Worm (Caenorhabditis elegans): ENCODE data around the gene ZK550.2.

The ZK550.2 gene

DNA sequence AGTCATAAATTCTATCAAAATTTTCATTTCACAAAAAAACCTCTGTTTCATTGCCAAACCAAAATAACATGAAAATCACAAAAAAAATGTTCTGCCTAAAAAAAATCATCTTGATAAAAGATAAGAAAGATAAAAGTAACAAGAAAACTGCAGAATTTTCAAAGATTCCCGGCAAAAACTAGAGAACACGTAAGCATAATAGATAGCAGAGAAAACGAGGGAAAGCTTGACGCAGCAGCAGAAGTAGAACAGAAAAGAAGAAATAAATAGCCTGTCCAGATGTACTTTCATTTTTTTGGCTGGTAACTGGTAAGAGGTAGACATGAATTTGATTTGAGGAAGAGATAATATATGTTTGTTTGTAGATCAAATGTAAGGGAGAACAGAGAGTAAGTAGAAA, 34.6 kb upstream of the ZK550.2 start:
- TF ChIP-seq lin-1 (GFP tag; IDR thresholded peaks at IDR 0.05) (no peak), aha-1 (tag) (peak; percentile 72)

DNA sequence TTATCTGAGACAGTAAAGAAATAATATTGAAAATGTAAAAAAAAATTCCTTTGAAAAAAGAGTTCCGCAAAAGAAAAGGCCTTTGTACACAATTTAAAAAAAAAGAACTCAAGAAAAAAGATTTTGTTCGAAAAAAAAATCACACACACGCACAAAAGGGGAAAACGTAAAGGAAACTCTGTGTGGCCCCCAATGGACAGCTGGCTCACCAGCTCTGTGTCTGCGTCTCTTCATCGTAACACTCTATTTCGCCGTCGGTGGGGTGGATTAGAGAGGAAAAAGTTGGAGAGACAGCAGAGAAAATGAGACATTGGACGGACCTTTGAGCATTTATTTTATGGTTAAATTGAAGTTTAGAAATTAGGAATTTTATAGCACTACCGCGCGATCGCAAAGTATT, 30.3 kb upstream of the ZK550.2 start:
- TF ChIP-seq snpc-1.2 (GFP tag; IDR thresholded peaks at IDR 0.05) (0 out of 2 replicates have a peak, but pooled peaks have one; percentile 14), Y48G9A.11 (GFP tag; IDR thresholded peaks at IDR 0.05) (no peak), hmg-1.1 (GFP tag; IDR thresholded peaks at IDR 0.05) (0 out of 2 replicates have a peak, but pooled peaks have one; percentile 31), gei-8 (GFP tag; optimal IDR thresholded peaks at IDR 0.05) (no peak), ZK546.5 (tag; optimal IDR thresholded peaks at IDR 0.05) (no peak), unc-130 (GFP tag; optimal IDR thresholded peaks at IDR 0.05) (no peak), nhr-48 (tag; optimal IDR thresholded peaks at IDR 0.05) (no peak), ceh-28 (tag; optimal IDR thresholded peaks at IDR 0.05) (no peak), aly-2 (tag; optimal IDR thresholded peaks at IDR 0.05) (no peak), zfp-2 (tag; optimal IDR thresholded peaks at IDR 0.05) (no peak)

DNA sequence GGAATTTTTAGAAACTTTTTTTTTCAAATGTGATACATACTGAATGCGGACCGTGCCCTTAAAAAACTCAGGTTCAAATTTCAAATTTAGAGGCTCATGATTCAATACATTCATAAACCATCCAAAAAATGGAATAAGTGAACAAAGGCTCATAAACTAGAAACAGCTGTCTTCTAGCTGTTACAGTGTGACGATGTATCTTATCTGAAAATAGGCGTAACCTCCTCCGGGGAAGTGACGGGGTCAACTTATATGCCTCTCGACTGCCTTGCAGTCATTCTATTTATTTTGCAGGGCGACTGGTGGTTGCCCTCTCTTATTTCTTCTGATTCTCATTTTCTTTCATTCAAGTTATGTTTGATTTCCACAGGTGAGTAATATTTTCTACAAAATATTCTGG, 29.3 kb upstream of the ZK550.2 start, which contains the start of gene Y116A8B.1:
Gene Y116A8B.1, plus strand, starts transcription at position 301 of the 400 bp plus-strand sequence.
- no peak for TF ChIP-seq tag-97 (GFP tag; IDR thresholded peaks at IDR 0.05)
- no peak for TF ChIP-seq nhr-28 (tag; optimal IDR thresholded peaks at IDR 0.05)
- TF ChIP-seq lsy-2 (tag; optimal IDR thresholded peaks at IDR 0.05) = no peak
- TF ChIP-seq snpc-4 (tag; optimal IDR thresholded peaks at IDR 0.05) = no peak
- TF ChIP-seq hif-1 (tag; optimal IDR thresholded peaks at IDR 0.05) = no peak
- TF ChIP-seq daf-19 (GFP tag; conservative IDR thresholded peaks at IDR 0.05) = no peak
- no peak for TF ChIP-seq spr-3 (GFP tag; optimal IDR thresholded peaks at IDR 0.05)
- no peak for TF ChIP-seq ama-1 (optimal IDR thresholded peaks at IDR 0.05)
- no peak for TF ChIP-seq daf-8 (GFP tag; IDR thresholded peaks at IDR 0.05)
- no peak for TF ChIP-seq lin-39 (tag; optimal IDR thresholded peaks at IDR 0.05)
- no peak for TF ChIP-seq lim-7 (GFP tag; IDR thresholded peaks at IDR 0.05)
- TF ChIP-seq arid-1 (GFP tag; conservative IDR thresholded peaks at IDR 0.05) = no peak
- no peak for TF ChIP-seq nhr-42 (GFP tag; IDR thresholded peaks at IDR 0.05)

DNA sequence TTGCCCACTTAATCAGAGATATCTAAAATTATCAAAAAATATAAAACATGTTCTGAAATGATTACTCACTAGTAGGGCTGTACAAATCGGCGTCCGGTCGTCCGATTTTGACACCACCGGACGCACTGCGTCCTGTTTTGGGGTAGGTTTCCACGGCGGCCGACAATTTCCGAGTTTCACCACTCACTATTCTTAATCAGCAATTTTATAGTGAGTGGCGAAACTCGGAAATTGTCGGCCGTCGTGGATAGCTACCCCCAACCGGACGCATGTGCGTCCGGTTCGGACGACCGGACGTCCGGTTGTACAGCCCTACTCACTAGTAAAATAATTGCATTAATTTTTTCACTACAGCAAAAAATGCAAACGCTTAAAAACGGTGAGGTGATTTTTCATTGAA, 23.2 kb upstream of the ZK550.2 start:
- TF ChIP-seq snpc-1.2 (GFP tag; IDR thresholded peaks at IDR 0.05) = peak; percentile 55; the same call in 1 of the 2 replicates
- TF ChIP-seq lin-38 (GFP tag; IDR thresholded peaks at IDR 0.05) = 0 out of 2 replicates have a peak, but pooled peaks have one; percentile 14

DNA sequence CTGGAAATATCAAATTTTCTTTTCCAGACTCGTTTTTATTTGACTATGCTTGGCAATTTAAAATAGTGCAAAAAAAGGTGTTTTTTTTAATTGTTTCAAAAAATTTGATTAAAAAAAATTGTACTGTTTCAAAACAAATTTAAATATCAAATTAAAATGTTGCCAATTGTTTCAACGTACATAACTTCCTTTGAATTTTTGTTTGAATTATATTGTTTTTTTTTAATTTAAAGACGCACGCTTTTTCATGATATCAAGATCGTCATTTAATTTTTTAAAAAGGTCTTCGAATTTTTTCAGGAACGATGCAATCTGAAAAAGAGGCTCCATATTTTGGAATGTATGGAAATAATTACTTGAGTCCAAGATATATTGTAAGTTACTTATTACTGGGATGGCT, 21.9 kb upstream of the ZK550.2 start, which contains the start of gene Y116A8B.4:
Gene Y116A8B.4, plus strand, starts transcription at position 301 of the 400 bp plus-strand sequence.
- TF ChIP-seq F44E2.7 (GFP tag; IDR thresholded peaks at IDR 0.05) = no peak
- TF ChIP-seq lin-15B (tag; optimal IDR thresholded peaks at IDR 0.05) = no peak
- no peak for TF ChIP-seq nhr-48 (tag; optimal IDR thresholded peaks at IDR 0.05)
- TF ChIP-seq jun-1 (tag; optimal IDR thresholded peaks at IDR 0.05) = no peak
- TF ChIP-seq fkh-10 (GFP tag; optimal IDR thresholded peaks at IDR 0.05) = no peak
- no peak for TF ChIP-seq ceh-20 (GFP tag; IDR thresholded peaks at IDR 0.05)
- TF ChIP-seq aha-1 (tag) = no peak
- no peak for TF ChIP-seq madf-5 (GFP tag; IDR thresholded peaks at IDR 0.05)
- no peak for TF ChIP-seq zip-11 (GFP tag; IDR thresholded peaks at IDR 0.05)
- TF ChIP-seq daf-12 (tag; optimal IDR thresholded peaks at IDR 0.05) = no peak
- no peak for TF ChIP-seq dpl-1 (GFP tag; optimal IDR thresholded peaks at IDR 0.05)
- no peak for TF ChIP-seq nhr-11 (tag; optimal IDR thresholded peaks at IDR 0.05)
